Worm (Caenorhabditis elegans): ENCODE data around the gene F53F4.17.

F53F4.17 gene

DNA sequence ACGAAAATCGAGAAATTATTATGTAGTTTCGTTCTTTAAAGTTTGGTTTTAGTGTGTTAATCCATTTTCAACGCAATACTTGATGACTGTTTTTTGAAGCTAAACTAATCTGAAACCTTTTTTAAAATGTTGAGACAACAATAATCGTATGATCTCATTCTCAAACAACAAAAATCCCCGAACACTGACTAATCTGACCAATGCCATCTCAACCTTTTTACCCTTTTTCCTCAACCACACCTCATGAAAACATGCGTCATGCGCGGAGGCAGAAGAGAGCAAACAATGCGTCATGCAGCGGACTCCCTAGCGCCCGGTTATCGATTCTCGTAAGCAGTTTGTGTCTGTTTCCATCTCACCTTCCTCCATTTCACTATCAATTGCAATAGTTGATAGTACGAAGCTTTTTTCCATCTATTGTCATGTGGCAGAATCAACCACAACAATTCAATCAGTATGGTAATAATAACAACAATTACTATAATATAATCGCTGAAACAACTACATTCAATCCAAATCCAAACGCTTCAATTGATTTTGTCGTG is 16.2 kb upstream of the F53F4.17 start, which contains the start of gene C50B8.4:
Gene C50B8.4 (plus strand): TSS at position 299 of the 545 bp plus-strand sequence.
- TF ChIP-seq pqm-1 (tag; optimal IDR thresholded peaks at IDR 0.05), result peak; percentile 64
- TF ChIP-seq snpc-4 (tag; optimal IDR thresholded peaks at IDR 0.05), result peak; percentile 24
- peak; percentile 24 for TF ChIP-seq pha-4 (tag; optimal IDR thresholded peaks at IDR 0.05)
- no peak for TF ChIP-seq aly-2 (tag; optimal IDR thresholded peaks at IDR 0.05)
- TF ChIP-seq elt-2 (tag; optimal IDR thresholded peaks at IDR 0.05), result peak; percentile 67
- no peak for TF ChIP-seq nhr-23 (tag; optimal IDR thresholded peaks at IDR 0.05)

DNA sequence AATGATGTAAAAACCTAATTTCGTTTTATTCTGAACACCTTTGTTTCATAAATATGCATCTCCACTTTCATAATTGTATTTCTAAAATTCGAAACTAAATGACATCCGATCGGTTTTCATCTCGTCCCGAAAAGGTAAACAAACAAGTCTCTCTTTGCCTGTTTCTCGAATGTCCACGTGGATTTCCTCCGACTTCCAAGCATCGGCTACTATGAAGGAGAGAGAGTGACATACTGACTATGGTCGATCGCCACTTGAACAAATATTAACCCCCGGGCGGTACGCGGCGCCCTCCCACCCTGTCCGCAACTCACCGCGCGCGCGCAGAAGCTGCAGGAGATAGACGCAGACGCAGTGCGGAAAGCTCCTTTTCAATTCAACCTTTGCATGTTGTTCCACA is 12.1 kb upstream of the F53F4.17 start:
- TF ChIP-seq ceh-16 (tag; optimal IDR thresholded peaks at IDR 0.05) (no peak), ceh-9 (tag; optimal IDR thresholded peaks at IDR 0.05) (no peak), lsy-12 (tag; optimal IDR thresholded peaks at IDR 0.05) (no peak), elt-2 (tag; optimal IDR thresholded peaks at IDR 0.05) (no peak), pha-4 (tag; optimal IDR thresholded peaks at IDR 0.05) (peak; percentile 75), ZK546.5 (tag; optimal IDR thresholded peaks at IDR 0.05) (no peak)

DNA sequence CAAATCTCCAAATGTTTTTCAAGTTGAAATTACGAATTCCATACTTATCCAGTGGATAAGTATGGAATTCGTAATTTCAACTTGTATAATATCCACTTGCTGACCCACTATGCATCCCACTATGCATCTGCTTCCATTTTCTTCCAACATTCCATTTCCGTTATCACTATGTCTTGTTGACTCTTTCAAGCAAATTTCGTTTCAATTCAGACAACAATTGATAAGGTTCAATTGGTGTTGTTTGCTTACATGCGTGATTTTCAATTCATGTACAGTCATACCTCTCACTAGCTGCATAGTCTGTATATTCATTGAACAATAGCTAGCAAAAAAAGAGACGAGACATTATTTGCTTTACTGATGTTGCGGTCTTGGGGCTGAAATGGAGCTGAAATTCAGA is 11.2 kb upstream of the F53F4.17 start:
- TF ChIP-seq pha-4 (tag; optimal IDR thresholded peaks at IDR 0.05) (peak; percentile 86), pqm-1 (tag; optimal IDR thresholded peaks at IDR 0.05) (peak; percentile 80), unc-62 (GFP tag; optimal IDR thresholded peaks at IDR 0.05) (no peak), elt-2 (tag; optimal IDR thresholded peaks at IDR 0.05) (peak; percentile 71), elt-3 (tag; optimal IDR thresholded peaks at IDR 0.05) (no peak)

DNA sequence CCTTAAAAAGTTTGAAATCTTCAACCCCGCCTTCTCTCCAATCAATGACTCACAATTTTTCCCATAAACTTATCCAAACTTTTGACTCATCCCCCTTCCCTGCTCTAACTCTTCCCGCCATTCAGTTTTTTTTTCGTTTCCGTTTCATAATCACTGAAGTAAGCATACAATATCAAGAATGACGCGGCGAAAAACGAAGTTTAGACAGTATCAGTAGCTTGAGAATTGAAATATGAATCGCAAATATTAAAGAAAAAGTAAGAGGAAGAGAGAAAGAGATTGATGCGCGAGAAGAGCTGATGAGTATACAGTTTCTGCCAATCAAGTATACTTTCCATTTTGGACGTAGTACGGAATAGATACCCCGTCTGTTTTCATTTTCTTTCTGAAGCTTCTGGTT is 10.5 kb upstream of the F53F4.17 start:
- TF ChIP-seq aly-2 (tag; optimal IDR thresholded peaks at IDR 0.05), result no peak
- TF ChIP-seq egl-5 (tag; optimal IDR thresholded peaks at IDR 0.05), result no peak

DNA sequence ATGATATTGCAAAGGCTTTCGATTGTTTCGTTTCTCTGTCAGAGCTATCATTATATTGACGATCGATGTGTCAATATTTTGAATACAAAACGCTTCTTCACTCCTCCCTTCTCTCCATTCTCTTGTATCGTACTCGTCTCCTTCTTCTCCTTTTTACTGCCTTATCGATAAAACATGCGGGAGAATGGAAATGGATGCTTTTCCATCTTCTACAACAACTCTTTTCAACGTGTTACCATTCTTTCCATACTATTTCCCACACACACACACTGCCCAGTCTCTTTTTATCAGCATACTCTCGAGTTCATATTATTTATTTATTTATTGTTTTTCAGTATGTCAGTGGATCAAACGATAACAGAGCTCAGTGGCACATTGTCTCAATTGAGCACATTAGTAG is 9.4 kb upstream of the F53F4.17 start, which contains the start of gene C50B8.6:
Gene C50B8.6 (plus strand): TSS at position 336 of the 400 bp plus-strand sequence.
- peak; percentile 52 for TF ChIP-seq pha-4 (tag; optimal IDR thresholded peaks at IDR 0.05)
- TF ChIP-seq unc-62 (GFP tag; optimal IDR thresholded peaks at IDR 0.05), result no peak
- TF ChIP-seq elt-2 (tag; optimal IDR thresholded peaks at IDR 0.05), result peak; percentile 67

DNA sequence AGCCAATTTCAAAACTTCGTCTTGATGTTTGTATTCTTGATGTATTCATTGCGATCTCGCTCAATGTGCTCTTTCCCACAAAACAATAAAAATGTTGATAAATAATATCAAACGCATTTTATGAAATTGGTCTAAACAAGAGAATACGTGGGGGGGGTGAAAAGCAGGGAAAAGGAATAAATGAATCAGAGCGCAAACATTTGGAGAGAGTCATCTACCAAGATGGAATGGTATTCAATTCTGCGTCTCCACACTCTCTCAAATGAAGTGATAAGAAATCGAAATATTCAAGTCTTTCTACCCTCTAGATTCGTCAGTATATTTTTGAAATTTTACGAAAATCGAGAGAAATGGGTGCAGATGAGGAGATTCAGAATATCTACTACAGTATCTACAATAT is 7.3 kb upstream of the F53F4.17 start, which contains the start of gene C50B8.5:
Gene C50B8.5 (plus strand): TSS at position 273 of the 400 bp plus-strand sequence.
- TF ChIP-seq ZK546.5 (tag; optimal IDR thresholded peaks at IDR 0.05) (no peak), fkh-10 (GFP tag; optimal IDR thresholded peaks at IDR 0.05) (no peak), jun-1 (tag; optimal IDR thresholded peaks at IDR 0.05) (no peak), pha-4 (tag; optimal IDR thresholded peaks at IDR 0.05) (peak; percentile 67), pqm-1 (tag; optimal IDR thresholded peaks at IDR 0.05) (peak; percentile 72), nhr-67 (tag; optimal IDR thresholded peaks at IDR 0.05) (no peak), nhr-43 (tag; optimal IDR thresholded peaks at IDR 0.05; ENCODE audit: poor library complexity, severe bottlenecking) (no peak), ztf-11 (tag; optimal IDR thresholded peaks at IDR 0.05) (no peak), elt-2 (tag; optimal IDR thresholded peaks at IDR 0.05) (peak; percentile 56), snpc-4 (tag; optimal IDR thresholded peaks at IDR 0.05) (no peak), ceh-9 (tag; optimal IDR thresholded peaks at IDR 0.05) (no peak)

DNA sequence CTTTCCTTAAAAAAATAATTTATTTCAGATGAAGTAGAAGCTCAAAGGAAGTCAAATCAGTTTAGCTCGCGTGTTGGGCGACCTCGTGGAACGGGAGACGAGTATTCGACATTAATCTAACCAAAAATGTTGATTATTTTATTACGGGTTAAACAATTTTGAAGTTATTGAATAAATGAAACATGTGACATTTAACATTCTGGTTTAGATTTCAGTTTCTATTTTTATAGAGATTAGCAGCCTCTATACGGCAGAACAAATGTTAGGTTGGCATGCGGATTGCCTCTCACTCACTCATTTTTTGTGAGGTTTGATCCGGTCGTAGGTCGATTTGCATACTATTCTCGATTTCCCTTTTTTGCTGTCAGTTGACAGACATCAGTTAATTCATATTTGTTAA is 3.5 kb upstream of the F53F4.17 start, which contains the start of gene F53F4.1:
Gene F53F4.1 (plus strand): TSS at position 301 of the 400 bp plus-strand sequence.
- TF ChIP-seq nhr-237 (tag; optimal IDR thresholded peaks at IDR 0.05) (no peak), nhr-11 (tag; optimal IDR thresholded peaks at IDR 0.05) (no peak), nhr-28 (tag; optimal IDR thresholded peaks at IDR 0.05) (no peak), R02D3.7 (tag; optimal IDR thresholded peaks at IDR 0.05) (no peak)

DNA sequence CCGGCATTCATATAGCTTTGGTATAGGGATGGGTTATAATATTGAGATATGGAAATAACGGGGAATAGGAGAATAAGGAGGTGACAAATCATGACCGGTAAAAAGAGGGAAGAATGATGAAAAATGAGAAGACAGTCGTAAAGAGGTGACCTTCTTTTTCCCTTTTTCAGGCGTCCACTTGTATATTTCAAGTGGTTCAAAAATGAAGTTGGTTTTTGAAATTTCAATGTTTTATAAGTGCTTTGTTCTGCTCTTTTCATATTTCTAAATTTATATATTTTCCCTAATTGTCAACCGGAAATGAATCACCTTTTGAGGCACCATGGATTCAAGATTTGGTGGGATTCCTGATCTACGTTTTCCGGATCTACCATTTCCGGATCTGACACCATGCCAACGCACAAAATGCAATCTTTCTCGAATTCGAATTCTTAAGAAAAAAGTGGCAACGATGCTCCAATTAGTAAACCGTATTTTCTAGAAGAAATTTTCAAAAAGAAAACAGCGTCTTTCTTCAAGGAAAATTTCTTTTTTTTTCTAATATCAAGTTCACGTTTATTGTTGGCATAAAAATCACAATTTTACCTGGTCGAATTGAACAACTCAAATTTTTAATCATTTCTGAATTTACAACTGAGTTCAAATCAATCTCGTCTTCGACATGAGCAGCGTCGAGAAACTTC is 1.6 kb downstream of the F53F4.17 start, which contains the start of the genes F53F4.2 and F53F4.18:
Gene F53F4.2 (minus strand): TSS at position 101 of the 683 bp plus-strand sequence.
Gene F53F4.18 (plus strand): TSS at position 633 of the 683 bp plus-strand sequence.
- TF ChIP-seq mdl-1 (tag; optimal IDR thresholded peaks at IDR 0.05) (no peak), lin-39 (tag; optimal IDR thresholded peaks at IDR 0.05) (no peak), nhr-76 (tag; optimal IDR thresholded peaks at IDR 0.05) (no peak), nhr-237 (tag; optimal IDR thresholded peaks at IDR 0.05) (no peak), nhr-43 (tag; optimal IDR thresholded peaks at IDR 0.05; ENCODE audit: poor library complexity, severe bottlenecking) (no peak), lsy-12 (tag; optimal IDR thresholded peaks at IDR 0.05) (no peak), pha-4 (tag; optimal IDR thresholded peaks at IDR 0.05) (no peak), mml-1 (tag; optimal IDR thresholded peaks at IDR 0.05) (no peak)

Data from whole organism, L3 larva.